Fruit fly (Drosophila melanogaster): ENCODE results near the gene CG13992.
A peak's percentile ranks its signal among the peaks of the same experiment; 100 is the strongest.

CG13992 gene

DNA sequence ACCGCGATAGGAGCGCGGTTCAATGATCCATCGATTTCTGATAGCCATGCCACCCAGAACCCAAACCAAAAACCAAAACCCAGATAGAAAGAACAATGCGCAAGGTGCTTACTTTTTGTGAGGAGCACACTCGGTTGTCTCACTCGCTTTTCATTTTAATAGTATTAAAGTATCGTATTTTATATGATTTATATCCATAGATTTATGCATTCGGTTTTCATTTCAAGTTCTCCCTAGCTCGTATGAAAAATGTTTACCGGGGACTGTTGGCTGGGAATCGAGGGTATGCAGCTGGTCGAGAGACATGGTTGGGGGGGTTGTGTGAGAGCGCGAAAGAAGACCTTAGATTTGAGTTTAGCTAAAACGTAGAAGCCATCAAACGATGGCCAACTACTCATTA lies 4.5 kb upstream of the CG13992 start:
- TF ChIP-seq CG13624 (GFP tag; optimal IDR thresholded peaks at IDR 0.05) (peak; percentile 8), CG1602 (GFP tag; optimal IDR thresholded peaks at IDR 0.05) (no peak), Meics (GFP tag; optimal IDR thresholded peaks at IDR 0.05) (no peak), pros (GFP tag; optimal IDR thresholded peaks at IDR 0.05) (no peak), NFAT (GFP tag; IDR thresholded peaks at IDR 0.05) (no peak), CG9876 (GFP tag; optimal IDR thresholded peaks at IDR 0.05) (no peak), al (GFP tag; IDR thresholded peaks at IDR 0.05) (peak; percentile 56; the same call in 1 of the 2 replicates), chm (GFP tag; IDR thresholded peaks at IDR 0.05) (peak; percentile 73), YL-1 (GFP tag; optimal IDR thresholded peaks at IDR 0.05) (no peak), gsb (GFP tag; IDR thresholded peaks at IDR 0.05) (no peak), mam (GFP tag; optimal IDR thresholded peaks at IDR 0.05) (no peak), kah (GFP tag; optimal IDR thresholded peaks at IDR 0.05) (no peak), insv (GFP tag; optimal IDR thresholded peaks at IDR 0.05) (no peak), CG34422 (GFP tag; IDR thresholded peaks at IDR 0.05) (no peak), Hr51 (GFP tag; optimal IDR thresholded peaks at IDR 0.05) (peak; percentile 7 to 54), Awh (GFP tag; IDR thresholded peaks at IDR 0.05) (no peak), maf-S (GFP tag; optimal IDR thresholded peaks at IDR 0.05) (no peak), Med (GFP tag) (peak; percentile 91), dimm (GFP tag; IDR thresholded peaks at IDR 0.05) (no peak), CG12299 (tag; optimal IDR thresholded peaks at IDR 0.05) (no peak), vvl (GFP tag; IDR thresholded peaks at IDR 0.05) (peak; percentile 42; the same call in 1 of the 2 replicates), lilli (GFP tag; optimal IDR thresholded peaks at IDR 0.05) (peak; percentile 66), CG18619 (GFP tag; optimal IDR thresholded peaks at IDR 0.05) (peak; percentile 19), danr (GFP tag; IDR thresholded peaks at IDR 0.05) (peak; percentile 22; the same call in 1 of the 2 replicates), jumu (GFP tag; optimal IDR thresholded peaks at IDR 0.05) (no peak), Atf3 (GFP tag; optimal IDR thresholded peaks at IDR 0.05) (no peak), Ets65A (GFP tag) (no peak), Nf-YC (tag; optimal IDR thresholded peaks at IDR 0.05) (no peak), CG5953 (GFP tag; IDR thresholded peaks at IDR 0.05) (no peak), ranshi (GFP tag; IDR thresholded peaks at IDR 0.05) (peak; percentile 45; the same call in 1 of the 2 replicates), CG14014 (GFP tag; IDR thresholded peaks at IDR 0.05) (no peak), CG7839 (tag; optimal IDR thresholded peaks at IDR 0.05) (peak; percentile 43), Ravus (GFP tag; IDR thresholded peaks at IDR 0.05) (no peak), inv (GFP tag; IDR thresholded peaks at IDR 0.05; ENCODE audit: partially characterized antibody) (no peak), nerfin-2 (GFP tag; IDR thresholded peaks at IDR 0.05; ENCODE audit: partially characterized antibody) (no peak), ato (GFP tag; IDR thresholded peaks at IDR 0.05; ENCODE audit: partially characterized antibody) (no peak), CG1832 (GFP tag; optimal IDR thresholded peaks at IDR 0.05) (no peak), CG31365 (tag; optimal IDR thresholded peaks at IDR 0.05) (no peak), CG33213 (GFP tag; optimal IDR thresholded peaks at IDR 0.05) (no peak), ind (GFP tag; optimal IDR thresholded peaks at IDR 0.05) (no peak), nerfin-1 (tag; optimal IDR thresholded peaks at IDR 0.05) (no peak), sens-2 (GFP tag; IDR thresholded peaks at IDR 0.05) (no peak; the same call in 1 of the 2 replicates), CG15073 (GFP tag; optimal IDR thresholded peaks at IDR 0.05) (no peak), Nf-YB (GFP tag; optimal IDR thresholded peaks at IDR 0.05) (no peak), aop (GFP tag; IDR thresholded peaks at IDR 0.05) (no peak), CG32767 (GFP tag; IDR thresholded peaks at IDR 0.05) (peak; percentile 40; the same call in 1 of the 2 replicates), BtbVII (GFP tag; optimal IDR thresholded peaks at IDR 0.05) (no peak), D19B (GFP tag; optimal IDR thresholded peaks at IDR 0.05) (peak; percentile 96), CG30020 (tag; optimal IDR thresholded peaks at IDR 0.05) (no peak), chinmo (GFP tag; IDR thresholded peaks at IDR 0.05; ENCODE audit: partially characterized antibody) (no peak), en (GFP tag; optimal IDR thresholded peaks at IDR 0.05) (no peak), ERR (GFP tag; optimal IDR thresholded peaks at IDR 0.05) (no peak)
